Worm (Caenorhabditis elegans) whole organism, early embryonic: ENCODE results near the gene nifk-1.

Experiments
- ama-1 ChIP-seq: fragments of 150-350 bp; optimal IDR thresholded peaks from 2 replicates; lab custom pipeline; 2014
- ets-7 ChIP-seq: sonication (generic microtip); optimal IDR thresholded peaks from 2 replicates; lab custom pipeline; 2016; ENCODE audit warnings: missing genotype, missing genetic modification characterization, missing compliant biosample characterization
- flt-1 ChIP-seq: fragments of 200-800 bp; sonication (Bioruptor generic); IDR thresholded peaks from 2 replicates; pipeline ENCODE4 v1.3.6; 2022; ENCODE audit warnings: missing genetic modification characterization, missing compliant biosample characterization
- hmg-4 ChIP-seq: fragments of 200-800 bp; sonication (Bioruptor generic); optimal IDR thresholded peaks from 2 replicates; lab custom pipeline; 2018; ENCODE audit warnings: mild to moderate bottlenecking, missing genetic modification characterization, missing compliant biosample characterization
- hnd-1 ChIP-seq: sonication (generic microtip); optimal IDR thresholded peaks from 2 replicates; lab custom pipeline; 2016; ENCODE audit warnings: missing genetic modification characterization, missing compliant biosample characterization
- pes-1 ChIP-seq: fragments of 200-800 bp; sonication (Bioruptor generic); IDR thresholded peaks from 2 replicates; pipeline ENCODE4 v1.3.6; 2022; ENCODE audit warnings: missing genetic modification reagents, missing genetic modification characterization, missing compliant biosample characterization
- scrt-1 ChIP-seq: fragments of 200-800 bp; sonication (Bioruptor generic); IDR thresholded peaks from 2 replicates; pipeline ENCODE4 v1.3.6; 2022; ENCODE audit warnings: missing genetic modification characterization, missing compliant biosample characterization
- tbx-37 ChIP-seq: fragments of 200-800 bp; sonication (Bioruptor generic); conservative IDR thresholded peaks from 2 replicates; pipeline ENCODE4 v1.3.6; 2022; ENCODE audit warnings: missing genetic modification reagents, missing genetic modification characterization, missing compliant biosample characterization

DNA sequence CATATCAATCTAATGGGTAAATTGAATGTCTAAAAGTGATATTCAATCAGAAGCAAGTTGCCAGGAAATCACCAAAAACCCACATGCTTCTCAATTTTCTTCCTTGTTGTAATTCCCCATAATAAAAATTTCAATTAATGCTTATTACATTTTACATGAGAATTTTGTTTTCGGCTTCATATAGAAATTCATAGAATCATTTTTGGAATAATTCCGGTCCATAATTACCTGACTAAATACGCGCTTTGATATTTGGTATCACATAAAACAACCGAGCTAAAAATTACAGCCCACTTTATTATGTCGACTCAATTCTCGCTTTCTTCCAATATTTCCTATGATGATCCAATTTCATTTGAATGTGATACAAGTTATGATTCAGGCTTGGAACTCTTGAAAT, 21.2 kb downstream of the nifk-1 start, which contains the start of gene srg-13:
- no peak for TF ChIP-seq hmg-4
- no peak for TF ChIP-seq ets-7 (tag; lab: Kevin White, UChicago)
- no peak for TF ChIP-seq ama-1 (lab: Kevin White, UChicago)
- TF ChIP-seq tbx-37 (GFP tag; lab: Robert Waterston, UW): no peak
- TF ChIP-seq pes-1 (GFP tag; lab: Robert Waterston, UW): no peak
- no peak for TF ChIP-seq scrt-1 (GFP tag; lab: Robert Waterston, UW)
- TF ChIP-seq flt-1: no peak
- no peak for TF ChIP-seq hnd-1 (tag; lab: Kevin White, UChicago)
